Worm (Caenorhabditis elegans): ENCODE measurements around the gene T28F3.5.

ce11 chrIV:17341033-17341432, 46.4 kb downstream of the T28F3.5 start:
- TF ChIP-seq C34B4.2 (tag; optimal IDR thresholded peaks at IDR 0.05) (no peak), nhr-237 (tag; optimal IDR thresholded peaks at IDR 0.05) (no peak), egl-27 (tag; optimal IDR thresholded peaks at IDR 0.05) (no peak), rnt-1 (tag; optimal IDR thresholded peaks at IDR 0.05) (no peak)
